Fruit fly (Drosophila melanogaster): ENCODE measurements around the gene toc.
A peak's percentile ranks its signal among the peaks of the same experiment; 100 is the strongest.

Gene toc

dm6 chr2L:3037153-3037579 lies 107.4 kb downstream of the toc start, which contains the start of the genes CG17260 and SerRS (continued):
- TF ChIP-seq vri (GFP tag; optimal IDR thresholded peaks at IDR 0.05): no peak
- peak; percentile 91 for TF ChIP-seq CG8319 (GFP tag; optimal IDR thresholded peaks at IDR 0.05)
- peak; percentile 94 for TF ChIP-seq acj6 (GFP tag; optimal IDR thresholded peaks at IDR 0.05)
- peak; percentile 96 for TF ChIP-seq OdsH (GFP tag; optimal IDR thresholded peaks at IDR 0.05)
- TF ChIP-seq CG7368 (GFP tag; optimal IDR thresholded peaks at IDR 0.05): no peak
- TF ChIP-seq CG11902 (GFP tag; optimal IDR thresholded peaks at IDR 0.05): peak; percentile 91
- TF ChIP-seq Met (GFP tag; optimal IDR thresholded peaks at IDR 0.05): no peak
- peak; percentile 91 for TF ChIP-seq CG34406 (GFP tag; optimal IDR thresholded peaks at IDR 0.05)
- peak; percentile 91 for TF ChIP-seq Gug (GFP tag; IDR thresholded peaks at IDR 0.05)
- TF ChIP-seq CG6276 (GFP tag; optimal IDR thresholded peaks at IDR 0.05): no peak
- peak; percentile 73 for TF ChIP-seq CG1621 (tag; optimal IDR thresholded peaks at IDR 0.05)
- peak; percentile 97 for TF ChIP-seq CG10631 (GFP tag; optimal IDR thresholded peaks at IDR 0.05)
- TF ChIP-seq dac (GFP tag; optimal IDR thresholded peaks at IDR 0.05): peak; percentile 86
- TF ChIP-seq Smox (GFP tag; optimal IDR thresholded peaks at IDR 0.05): peak; percentile 92
- peak; percentile 89 for TF ChIP-seq CG11762 (GFP tag; optimal IDR thresholded peaks at IDR 0.05; ENCODE audit: insufficient read depth)

DNA sequence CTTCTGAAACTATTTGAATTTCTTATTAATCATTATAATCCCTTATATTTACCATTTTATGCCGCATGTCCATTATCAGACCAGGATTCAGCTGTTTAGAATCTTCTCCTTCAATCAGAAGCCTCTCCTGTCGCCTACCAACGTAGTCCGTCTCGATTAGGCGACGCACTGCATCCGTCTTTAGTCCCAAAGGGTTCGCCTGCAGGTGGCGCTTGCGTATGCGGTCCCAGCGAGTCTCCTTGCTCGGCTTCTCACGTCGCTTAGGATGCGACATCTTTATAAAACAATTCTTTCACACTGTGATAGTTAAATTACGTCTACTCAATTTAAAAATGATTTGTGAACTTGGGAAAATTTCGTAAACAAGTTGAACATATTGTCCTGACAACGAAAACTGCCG lies 109.6 kb downstream of the toc start, which contains the start of gene CG17258:
Gene CG17258, minus strand, starts transcription at position 380 of the 400 bp plus-strand sequence.
- TF ChIP-seq Smox (GFP tag; optimal IDR thresholded peaks at IDR 0.05) (no peak), cyc (GFP tag; optimal IDR thresholded peaks at IDR 0.05) (no peak), CG16779 (tag; optimal IDR thresholded peaks at IDR 0.05) (no peak), CG6808 (GFP tag; optimal IDR thresholded peaks at IDR 0.05) (no peak), acj6 (GFP tag; optimal IDR thresholded peaks at IDR 0.05) (no peak), CG4318 (GFP tag; optimal IDR thresholded peaks at IDR 0.05) (no peak), CG3919 (GFP tag; optimal IDR thresholded peaks at IDR 0.05) (no peak), Sox102F (GFP tag; optimal IDR thresholded peaks at IDR 0.05) (no peak), net (GFP tag; optimal IDR thresholded peaks at IDR 0.05) (no peak), dac (GFP tag; optimal IDR thresholded peaks at IDR 0.05) (no peak), CG6163 (GFP tag; IDR thresholded peaks at IDR 0.05) (no peak), Ets21C (GFP tag; optimal IDR thresholded peaks at IDR 0.05) (no peak), Met (GFP tag; optimal IDR thresholded peaks at IDR 0.05) (no peak), CG7368 (GFP tag; optimal IDR thresholded peaks at IDR 0.05) (no peak), CG8119 (GFP tag; IDR thresholded peaks at IDR 0.05) (no peak), CG6854 (GFP tag; optimal IDR thresholded peaks at IDR 0.05) (no peak), CG1621 (tag; optimal IDR thresholded peaks at IDR 0.05) (no peak), CG10631 (GFP tag; optimal IDR thresholded peaks at IDR 0.05) (no peak), Eip93F (GFP tag; optimal IDR thresholded peaks at IDR 0.05) (no peak), Lpt (GFP tag; optimal IDR thresholded peaks at IDR 0.05) (no peak)

dm6 chr2L:3030350-3030749 lies 114.2 kb downstream of the toc start, which contains the start of gene GABPI:
GABPI (plus strand) TSS chr2L:3030539.
- peak; percentile 35 for TF ChIP-seq esn (GFP tag; optimal IDR thresholded peaks at IDR 0.05)
- TF ChIP-seq ss (GFP tag; optimal IDR thresholded peaks at IDR 0.05): no peak
- peak; percentile 51; the same call in 2 of the 3 replicates for TF ChIP-seq CG6163 (GFP tag; IDR thresholded peaks at IDR 0.05)
- peak; percentile 64 for TF ChIP-seq CG1621 (tag; optimal IDR thresholded peaks at IDR 0.05)
- no peak for TF ChIP-seq CG8632 (GFP tag; optimal IDR thresholded peaks at IDR 0.05)

DNA sequence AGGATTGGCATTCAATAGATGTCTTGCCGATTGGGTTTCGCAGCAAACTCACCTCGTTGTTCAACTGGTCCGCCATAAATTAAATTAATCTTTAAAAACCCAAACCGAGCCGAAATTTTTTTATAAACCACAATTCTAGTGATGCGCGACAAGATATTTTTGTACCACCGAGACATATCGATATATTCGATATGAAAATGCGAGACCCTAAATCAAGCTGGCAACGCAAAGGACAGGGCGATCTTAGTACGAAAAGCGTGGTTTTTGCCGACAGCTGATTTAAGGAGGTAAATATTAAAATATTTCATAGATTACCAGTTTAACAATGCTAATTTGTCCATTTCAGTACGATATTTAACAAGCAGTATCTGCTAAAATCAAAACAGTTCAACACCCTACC lies 115.6 kb downstream of the toc start, which contains the start of the genes Sf3b2 and CG17219:
Gene Sf3b2, minus strand, starts transcription at position 157 of the 400 bp plus-strand sequence.
Gene CG17219, plus strand, starts transcription at position 242 of the 400 bp plus-strand sequence.
- TF ChIP-seq esn (GFP tag; optimal IDR thresholded peaks at IDR 0.05) (peak; percentile 16), achi (GFP tag; optimal IDR thresholded peaks at IDR 0.05) (no peak), OdsH (GFP tag; optimal IDR thresholded peaks at IDR 0.05) (no peak), pdm3 (GFP tag; optimal IDR thresholded peaks at IDR 0.05) (no peak), Gug (GFP tag; IDR thresholded peaks at IDR 0.05) (no peak), CG31627 (GFP tag; optimal IDR thresholded peaks at IDR 0.05) (peak; percentile 8), Eip75B (GFP tag; optimal IDR thresholded peaks at IDR 0.05) (no peak)
